Worm (Caenorhabditis elegans): ENCODE results near the gene iglr-2.
A peak's percentile ranks its signal among the peaks of the same experiment; 100 is the strongest.

Gene iglr-2

ce11 chrIII:8318488-8318887 is 12.6 kb downstream of the iglr-2 start, which contains the start of gene sas-4:
Gene sas-4 (minus strand): TSS chrIII:8318588.
- TF ChIP-seq ham-2 (GFP tag; optimal IDR thresholded peaks at IDR 0.05): no peak
- TF ChIP-seq tbx-8 (GFP tag; optimal IDR thresholded peaks at IDR 0.05): no peak
- no peak for TF ChIP-seq drap-1 (GFP tag; optimal IDR thresholded peaks at IDR 0.05)
- TF ChIP-seq flh-1 (GFP tag; optimal IDR thresholded peaks at IDR 0.05): no peak
- no peak for TF ChIP-seq sem-2 (GFP tag; optimal IDR thresholded peaks at IDR 0.05)
- TF ChIP-seq pha-4 (tag; optimal IDR thresholded peaks at IDR 0.05): no peak
- TF ChIP-seq snpc-4 (tag; optimal IDR thresholded peaks at IDR 0.05): no peak
- no peak for TF ChIP-seq mls-2 (tag; optimal IDR thresholded peaks at IDR 0.05)
- TF ChIP-seq blmp-1 (tag; optimal IDR thresholded peaks at IDR 0.05): no peak
- TF ChIP-seq nhr-28 (tag; optimal IDR thresholded peaks at IDR 0.05): no peak

- TF ChIP-seq nhr-2 (tag; optimal IDR thresholded peaks at IDR 0.05) (no peak), sem-2 (GFP tag; optimal IDR thresholded peaks at IDR 0.05) (no peak), lin-32 (GFP tag; optimal IDR thresholded peaks at IDR 0.05) (no peak), bed-3 (GFP tag; optimal IDR thresholded peaks at IDR 0.05) (no peak)
Observed at ce11 chrIII:8312393-8312792, 18.7 kb downstream of the iglr-2 start, which contains the start of gene F10E9.2. Gene F10E9.2 (plus strand): TSS chrIII:8312693.

- TF ChIP-seq ceh-39 (tag; optimal IDR thresholded peaks at IDR 0.05): peak; percentile 34
- no peak for TF ChIP-seq unc-39 (tag; optimal IDR thresholded peaks at IDR 0.05)
- TF ChIP-seq ces-1 (GFP tag; optimal IDR thresholded peaks at IDR 0.05): peak; percentile 8
- TF ChIP-seq hlh-1 (tag; optimal IDR thresholded peaks at IDR 0.05): peak; percentile 39
- peak; percentile 93 for TF ChIP-seq lsy-2 (tag; optimal IDR thresholded peaks at IDR 0.05)
- peak; percentile 49 for TF ChIP-seq mep-1 (tag; optimal IDR thresholded peaks at IDR 0.05)
- no peak for TF ChIP-seq tbx-8 (GFP tag; optimal IDR thresholded peaks at IDR 0.05)
- no peak for TF ChIP-seq mab-5 (tag; optimal IDR thresholded peaks at IDR 0.05)
- no peak for TF ChIP-seq nhr-2 (tag; optimal IDR thresholded peaks at IDR 0.05)
- no peak for TF ChIP-seq elt-1 (tag; optimal IDR thresholded peaks at IDR 0.05; ENCODE audit: borderline replicate concordance, insufficient read depth)
- no peak for TF ChIP-seq M03D4.4 (tag; optimal IDR thresholded peaks at IDR 0.05)
Observed at ce11 chrIII:8310239-8311057, 20.7 kb downstream of the iglr-2 start, which contains the start of gene F10E9.3. Gene F10E9.3 (plus strand): TSS chrIII:8311007.

ce11 chrIII:8308238-8308637 is 22.9 kb downstream of the iglr-2 start, which contains the start of gene F10E9.4:
Gene F10E9.4 (plus strand): TSS chrIII:8308538.
- TF ChIP-seq ces-1 (GFP tag; optimal IDR thresholded peaks at IDR 0.05) (no peak), ceh-43 (GFP tag; optimal IDR thresholded peaks at IDR 0.05) (no peak), ham-2 (GFP tag; optimal IDR thresholded peaks at IDR 0.05) (no peak), pha-4 (tag; optimal IDR thresholded peaks at IDR 0.05) (no peak), snpc-4 (tag; optimal IDR thresholded peaks at IDR 0.05) (no peak), lin-32 (GFP tag; optimal IDR thresholded peaks at IDR 0.05) (no peak), lin-13 (tag; optimal IDR thresholded peaks at IDR 0.05) (no peak), nhr-12 (tag; optimal IDR thresholded peaks at IDR 0.05) (no peak)

ce11 chrIII:8307356-8307755 is 23.8 kb downstream of the iglr-2 start, which contains the start of the genes F10E9.7 and F10E9.5:
Gene F10E9.7 (minus strand): TSS chrIII:8307441.
Gene F10E9.5 (plus strand): TSS chrIII:8307592.
- TF ChIP-seq sem-2 (GFP tag; optimal IDR thresholded peaks at IDR 0.05) (no peak), zip-8 (tag; optimal IDR thresholded peaks at IDR 0.05) (no peak), lin-13 (tag; optimal IDR thresholded peaks at IDR 0.05) (peak; percentile 30), mab-5 (tag; optimal IDR thresholded peaks at IDR 0.05) (no peak), unc-62 (GFP tag; optimal IDR thresholded peaks at IDR 0.05) (no peak), elt-3 (tag; optimal IDR thresholded peaks at IDR 0.05) (no peak), snpc-4 (tag; optimal IDR thresholded peaks at IDR 0.05) (no peak), mls-2 (tag; optimal IDR thresholded peaks at IDR 0.05) (no peak), ceh-39 (tag; optimal IDR thresholded peaks at IDR 0.05) (peak; percentile 38), lsy-2 (tag; optimal IDR thresholded peaks at IDR 0.05) (peak; percentile 74), pha-4 (tag; optimal IDR thresholded peaks at IDR 0.05) (no peak), nhr-28 (tag; optimal IDR thresholded peaks at IDR 0.05) (no peak), ztf-11 (tag; optimal IDR thresholded peaks at IDR 0.05) (no peak), ceh-43 (GFP tag; optimal IDR thresholded peaks at IDR 0.05) (no peak), blmp-1 (tag; optimal IDR thresholded peaks at IDR 0.05) (no peak), flh-1 (GFP tag; optimal IDR thresholded peaks at IDR 0.05) (no peak), mep-1 (tag; optimal IDR thresholded peaks at IDR 0.05) (peak; percentile 61), sptf-1 (tag; optimal IDR thresholded peaks at IDR 0.05) (peak; percentile 54), unc-39 (tag; optimal IDR thresholded peaks at IDR 0.05) (no peak), tbx-8 (GFP tag; optimal IDR thresholded peaks at IDR 0.05) (no peak), elt-1 (tag; optimal IDR thresholded peaks at IDR 0.05; ENCODE audit: borderline replicate concordance, insufficient read depth) (no peak), bed-3 (GFP tag; optimal IDR thresholded peaks at IDR 0.05) (no peak), hlh-1 (tag; optimal IDR thresholded peaks at IDR 0.05) (no peak), ces-1 (GFP tag; optimal IDR thresholded peaks at IDR 0.05) (peak; percentile 70), nhr-237 (tag; optimal IDR thresholded peaks at IDR 0.05) (peak; percentile 15), nhr-12 (tag; optimal IDR thresholded peaks at IDR 0.05) (no peak), unc-120 (tag; optimal IDR thresholded peaks at IDR 0.05; ENCODE audit: poor library complexity, severe bottlenecking) (no peak), ceh-83 (GFP tag; optimal IDR thresholded peaks at IDR 0.05) (no peak), cnd-1 (tag; optimal IDR thresholded peaks at IDR 0.05) (no peak), drap-1 (GFP tag; optimal IDR thresholded peaks at IDR 0.05) (no peak), M03D4.4 (tag; optimal IDR thresholded peaks at IDR 0.05) (no peak), nhr-76 (tag; optimal IDR thresholded peaks at IDR 0.05) (no peak), lin-32 (GFP tag; optimal IDR thresholded peaks at IDR 0.05) (no peak), ham-2 (GFP tag; optimal IDR thresholded peaks at IDR 0.05) (no peak), nhr-2 (tag; optimal IDR thresholded peaks at IDR 0.05) (peak; percentile 26)
